Worm (Caenorhabditis elegans): ENCODE results near the gene hsp-25.

DNA sequence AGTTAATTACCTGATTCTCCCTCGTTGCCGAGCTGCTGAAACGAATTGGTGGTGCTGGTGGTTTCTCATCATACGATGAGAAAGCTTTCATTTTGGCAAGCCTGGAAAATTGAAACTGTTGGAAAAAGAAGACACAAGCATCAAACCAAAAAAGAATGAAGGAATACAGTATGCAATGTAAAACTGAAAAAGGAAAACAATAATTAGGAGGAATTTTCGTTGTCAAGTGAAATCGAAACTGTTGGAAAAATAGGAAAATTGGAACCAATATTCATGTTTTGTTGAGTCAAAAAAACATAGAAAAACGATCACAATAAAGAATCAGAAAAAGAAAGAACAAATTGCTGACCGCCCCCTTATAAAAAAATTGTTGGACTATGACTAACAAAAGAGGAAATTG is 9.1 kb upstream of the hsp-25 start, which contains the start of gene pak-1:
- TF ChIP-seq dao-5 (tag; optimal IDR thresholded peaks at IDR 0.05): no peak
- TF ChIP-seq him-1 (tag; optimal IDR thresholded peaks at IDR 0.05): no peak

Data from whole organism, L4/young adult.